Fruit fly (Drosophila melanogaster) Kc167 (cell line): ENCODE data around the gene CG12811.

Experiments used
- Myc ChIP-seq: fragments of >200 bp; optimal IDR thresholded peaks from 2 replicates; lab custom pipeline; 2017; ENCODE audit warnings: missing external identifiers
- Sin3A ChIP-seq: fragments of >200 bp; optimal IDR thresholded peaks from 2 replicates; lab custom pipeline; 2018; ENCODE audit warnings: missing external identifiers
- h ChIP-seq: fragments of >200 bp; optimal IDR thresholded peaks from 3 replicates; lab custom pipeline; 2018; ENCODE audit warnings: missing external identifiers
- insv ChIP-seq: fragments of >200 bp; optimal IDR thresholded peaks from 3 replicates; lab custom pipeline; 2018; ENCODE audit warnings: missing external identifiers
- psq ChIP-seq: fragments of >200 bp; optimal IDR thresholded peaks from 2 replicates; lab custom pipeline; 2017; ENCODE audit warnings: missing external identifiers
- ttk ChIP-seq: sonication (Bioruptor generic); optimal IDR thresholded peaks from 2 replicates; lab custom pipeline; 2017; ENCODE audit warnings: missing external identifiers

dm6 chr3R:10081469-10082111 is 33.0 kb upstream of the CG12811 start:
- TF ChIP-seq h (lab: Kevin White, UChicago), result no peak
- TF ChIP-seq insv (lab: Kevin White, UChicago), result no peak
- TF ChIP-seq psq, result no peak
- no peak for TF ChIP-seq Myc (lab: Kevin White, UChicago)
- no peak for TF ChIP-seq ttk
- TF ChIP-seq Sin3A (lab: Kevin White, UChicago), result no peak
